Worm (Caenorhabditis elegans) whole organism, early embryonic: ENCODE data around the gene ribo-1.

Experiments
- B0310.2 ChIP-seq: sonication (generic microtip); optimal IDR thresholded peaks from 2 replicates; lab custom pipeline; 2016; ENCODE audit warnings: mild to moderate bottlenecking, missing genetic modification characterization, missing compliant biosample characterization
- F13C5.2 ChIP-seq: sonication (generic microtip); optimal IDR thresholded peaks from 2 replicates; lab custom pipeline; 2017; ENCODE audit warnings: mild to moderate bottlenecking, missing genetic modification characterization, inconsistent platforms, missing compliant biosample characterization
- aly-1 ChIP-seq: sonication (generic microtip); optimal IDR thresholded peaks from 2 replicates; lab custom pipeline; 2016; ENCODE audit warnings: missing genetic modification characterization, missing compliant biosample characterization
- ama-1 ChIP-seq: fragments of 150-350 bp; optimal IDR thresholded peaks from 2 replicates; lab custom pipeline; 2014
- ceh-13 ChIP-seq: fragments of 200-800 bp; sonication (Bioruptor generic); optimal IDR thresholded peaks from 2 replicates; lab custom pipeline; 2018; ENCODE audit warnings: mild to moderate bottlenecking, missing genetic modification characterization, missing compliant biosample characterization
- ceh-36 ChIP-seq: sonication (generic microtip); optimal IDR thresholded peaks from 2 replicates; lab custom pipeline; 2016; ENCODE audit warnings: missing genetic modification characterization, inconsistent platforms, missing compliant biosample characterization
- ets-7 ChIP-seq: sonication (generic microtip); optimal IDR thresholded peaks from 2 replicates; lab custom pipeline; 2016; ENCODE audit warnings: missing genotype, missing genetic modification characterization, missing compliant biosample characterization
- flt-1 ChIP-seq: fragments of 200-800 bp; sonication (Bioruptor generic); IDR thresholded peaks from 2 replicates; pipeline ENCODE4 v1.3.6; 2022; ENCODE audit warnings: missing genetic modification characterization, missing compliant biosample characterization
- hmbx-1 ChIP-seq: sonication (generic microtip); optimal IDR thresholded peaks from 2 replicates; lab custom pipeline; 2016; ENCODE audit warnings: mild to moderate bottlenecking, missing genetic modification characterization, missing compliant biosample characterization
- hmg-4 ChIP-seq: fragments of 200-800 bp; sonication (Bioruptor generic); optimal IDR thresholded peaks from 2 replicates; lab custom pipeline; 2018; ENCODE audit warnings: mild to moderate bottlenecking, missing genetic modification characterization, missing compliant biosample characterization
- hnd-1 ChIP-seq: sonication (generic microtip); optimal IDR thresholded peaks from 2 replicates; lab custom pipeline; 2016; ENCODE audit warnings: missing genetic modification characterization, missing compliant biosample characterization
- pes-1 ChIP-seq: fragments of 200-800 bp; sonication (Bioruptor generic); IDR thresholded peaks from 2 replicates; pipeline ENCODE4 v1.3.6; 2022; ENCODE audit warnings: missing genetic modification reagents, missing genetic modification characterization, missing compliant biosample characterization
- scrt-1 ChIP-seq: fragments of 200-800 bp; sonication (Bioruptor generic); IDR thresholded peaks from 2 replicates; pipeline ENCODE4 v1.3.6; 2022; ENCODE audit warnings: missing genetic modification characterization, missing compliant biosample characterization
- sea-1 ChIP-seq: fragments of 200-800 bp; sonication (Bioruptor generic); conservative IDR thresholded peaks from 2 replicates; pipeline ENCODE4 v1.3.6; 2022; ENCODE audit warnings: missing genetic modification characterization, missing compliant biosample characterization
- tbx-11 ChIP-seq: fragments of 200-800 bp; sonication (Bioruptor generic); IDR thresholded peaks from 2 replicates; pipeline ENCODE4 v1.3.6; 2022; ENCODE audit warnings: missing genetic modification characterization, missing compliant biosample characterization
- tbx-37 ChIP-seq: fragments of 200-800 bp; sonication (Bioruptor generic); conservative IDR thresholded peaks from 2 replicates; pipeline ENCODE4 v1.3.6; 2022; ENCODE audit warnings: missing genetic modification reagents, missing genetic modification characterization, missing compliant biosample characterization
- tra-4 ChIP-seq: sonication (generic microtip); optimal IDR thresholded peaks from 2 replicates; lab custom pipeline; 2017; ENCODE audit warnings: missing genetic modification characterization, missing compliant biosample characterization

Gene ribo-1

DNA sequence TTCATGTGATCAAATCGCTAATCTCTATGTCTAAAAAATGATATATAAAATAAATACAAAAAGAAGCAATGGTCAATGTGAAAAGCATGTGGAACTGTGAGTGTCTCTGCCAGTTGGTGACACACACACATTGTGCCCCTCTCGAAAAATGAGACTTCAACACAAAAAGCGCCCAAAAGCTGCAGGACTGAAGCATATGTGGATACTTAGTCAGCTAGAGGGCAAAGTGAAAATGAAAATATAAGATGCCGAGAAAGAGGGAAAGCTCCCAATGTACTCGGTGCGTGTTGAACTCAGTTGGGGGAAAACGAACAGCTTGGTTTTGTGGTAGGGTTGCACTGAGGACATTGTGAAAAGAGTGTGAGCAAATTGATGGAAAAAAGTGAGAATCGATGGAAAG lies 29.3 kb upstream of the ribo-1 start:
- TF ChIP-seq hmbx-1 (tag; lab: Kevin White, UChicago) (no peak), tbx-37 (GFP tag; lab: Robert Waterston, UW) (no peak), ceh-36 (no peak), pes-1 (GFP tag; lab: Robert Waterston, UW) (no peak), aly-1 (tag; lab: Kevin White, UChicago) (no peak), sea-1 (GFP tag; lab: Robert Waterston, UW) (no peak), hmg-4 (no peak), ceh-13 (no peak), flt-1 (GFP tag; lab: Robert Waterston, UW) (no peak), B0310.2 (no peak), tbx-11 (GFP tag; lab: Robert Waterston, UW) (no peak), F13C5.2 (no peak), tra-4 (tag; lab: Kevin White, UChicago) (no peak)

DNA sequence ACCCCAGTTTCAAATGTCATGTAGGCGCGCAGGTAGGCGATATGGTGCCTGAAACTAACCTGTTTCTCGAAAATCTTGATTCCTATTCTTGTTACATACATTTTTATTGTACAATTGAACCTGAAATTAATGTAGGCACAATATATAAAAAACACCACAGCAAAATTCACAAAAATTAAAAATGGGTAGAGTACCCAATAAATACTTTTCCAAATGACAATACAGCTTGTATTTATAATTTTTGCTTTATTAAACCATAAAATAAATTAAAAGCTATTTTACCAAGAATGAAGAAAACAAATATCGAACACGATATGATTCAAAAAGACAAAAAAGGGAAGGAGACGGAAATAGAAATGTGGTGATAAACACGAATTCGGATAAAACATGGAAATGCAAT lies 27.1 kb upstream of the ribo-1 start, which contains the start of gene tre-2:
TSS of gene tre-2 (minus strand) at position 101 of the 400 bp plus-strand sequence.
- TF ChIP-seq flt-1 (GFP tag; lab: Robert Waterston, UW) (no peak), scrt-1 (GFP tag; lab: Robert Waterston, UW) (no peak), hnd-1 (tag; lab: Kevin White, UChicago) (no peak), ceh-36 (no peak), ama-1 (lab: Kevin White, UChicago) (no peak), ceh-13 (no peak), ets-7 (no peak), aly-1 (tag; lab: Kevin White, UChicago) (no peak), pes-1 (GFP tag; lab: Robert Waterston, UW) (no peak), sea-1 (GFP tag; lab: Robert Waterston, UW) (no peak), B0310.2 (no peak), tbx-11 (GFP tag; lab: Robert Waterston, UW) (no peak), tra-4 (tag; lab: Kevin White, UChicago) (no peak), F13C5.2 (no peak), hmbx-1 (tag; lab: Kevin White, UChicago) (no peak), hmg-4 (no peak), tbx-37 (GFP tag; lab: Robert Waterston, UW) (no peak)

DNA sequence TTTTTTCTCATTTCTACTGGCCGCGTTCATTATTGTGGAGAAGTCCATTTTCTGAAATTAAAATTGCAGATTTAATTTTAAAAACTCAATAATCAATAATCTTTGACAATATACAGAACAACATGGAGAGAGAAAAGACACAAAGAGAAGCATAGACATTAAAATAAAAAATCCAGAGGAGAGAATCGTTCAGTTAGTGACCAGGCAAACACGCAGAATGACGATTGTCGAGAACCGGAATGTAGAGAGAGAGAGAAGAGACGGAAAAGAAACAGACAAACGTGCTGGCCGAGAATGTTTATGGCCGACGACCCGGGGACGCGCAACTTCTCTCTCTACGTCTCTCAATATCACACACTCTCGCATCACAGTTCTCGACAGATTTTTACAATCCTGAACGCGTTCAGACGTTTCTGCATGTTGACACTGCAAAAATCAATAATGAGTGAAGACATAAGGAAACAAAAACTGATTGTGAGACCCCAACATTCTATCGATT lies 22.8 kb upstream of the ribo-1 start, which contains the start of the genes T05A12.3 and T05A12.4:
TSS of gene T05A12.3 (minus strand) at position 51 of the 499 bp plus-strand sequence.
TSS of gene T05A12.4 (plus strand) at position 348 of the 499 bp plus-strand sequence.
- TF ChIP-seq ceh-36 (no peak), tbx-37 (GFP tag; lab: Robert Waterston, UW) (peak; percentile 55; the same call in 1 of the 2 replicates), ets-7 (peak; percentile 35)

DNA sequence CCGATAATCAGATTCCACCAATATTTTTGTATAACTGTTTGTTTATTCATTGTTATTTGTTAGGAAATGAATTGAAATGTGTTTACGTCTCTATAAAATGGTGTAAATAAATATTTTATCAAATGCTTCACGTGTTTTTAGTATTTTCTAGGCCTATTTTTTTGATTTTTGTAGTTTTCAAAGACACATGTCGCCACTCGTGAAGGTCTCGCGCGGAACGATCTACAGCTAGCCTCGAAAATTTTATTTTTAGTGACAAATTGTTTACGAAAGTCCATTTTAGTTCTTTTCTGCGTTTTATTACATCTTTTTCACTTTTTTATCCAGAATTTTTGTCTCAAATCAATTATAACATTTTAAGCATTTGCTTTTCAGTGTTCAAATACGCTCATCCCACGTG lies 6.9 kb upstream of the ribo-1 start, which contains the start of gene T22D1.5:
TSS of gene T22D1.5 (plus strand) at position 376 of the 400 bp plus-strand sequence.
- TF ChIP-seq hnd-1 (tag; lab: Kevin White, UChicago) (no peak), ets-7 (no peak), scrt-1 (GFP tag; lab: Robert Waterston, UW) (no peak), tra-4 (tag; lab: Kevin White, UChicago) (no peak), sea-1 (GFP tag; lab: Robert Waterston, UW) (no peak), tbx-11 (GFP tag; lab: Robert Waterston, UW) (no peak), ama-1 (lab: Kevin White, UChicago) (no peak), ceh-13 (no peak), aly-1 (tag; lab: Kevin White, UChicago) (no peak), F13C5.2 (no peak), ceh-36 (no peak), hmg-4 (no peak), hmbx-1 (tag; lab: Kevin White, UChicago) (no peak), B0310.2 (no peak), tbx-37 (GFP tag; lab: Robert Waterston, UW) (no peak), pes-1 (GFP tag; lab: Robert Waterston, UW) (no peak), flt-1 (GFP tag; lab: Robert Waterston, UW) (no peak)

DNA sequence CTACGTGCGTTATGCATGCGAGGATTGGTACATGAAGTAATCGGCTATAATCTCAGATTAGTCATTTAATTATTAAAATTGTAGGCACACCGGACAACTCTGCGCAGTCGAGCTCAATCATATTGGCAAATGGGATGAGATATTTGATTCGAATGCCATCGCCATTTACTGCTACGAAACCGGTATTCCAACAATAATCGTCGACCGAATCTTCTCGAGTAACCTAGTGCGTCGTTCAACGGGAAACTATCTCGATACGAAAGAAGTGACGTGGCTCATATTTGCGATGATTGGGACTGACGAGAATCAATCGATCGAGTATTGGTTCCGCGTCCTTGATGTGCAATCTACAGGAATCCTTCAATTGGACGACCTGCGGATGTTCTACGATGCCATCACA lies 5.9 kb upstream of the ribo-1 start:
- TF ChIP-seq sea-1 (GFP tag; lab: Robert Waterston, UW) (no peak), scrt-1 (GFP tag; lab: Robert Waterston, UW) (no peak), B0310.2 (no peak), tbx-37 (GFP tag; lab: Robert Waterston, UW) (no peak), hmg-4 (no peak), ama-1 (lab: Kevin White, UChicago) (no peak), hmbx-1 (tag; lab: Kevin White, UChicago) (no peak), pes-1 (GFP tag; lab: Robert Waterston, UW) (no peak), ceh-13 (no peak)

DNA sequence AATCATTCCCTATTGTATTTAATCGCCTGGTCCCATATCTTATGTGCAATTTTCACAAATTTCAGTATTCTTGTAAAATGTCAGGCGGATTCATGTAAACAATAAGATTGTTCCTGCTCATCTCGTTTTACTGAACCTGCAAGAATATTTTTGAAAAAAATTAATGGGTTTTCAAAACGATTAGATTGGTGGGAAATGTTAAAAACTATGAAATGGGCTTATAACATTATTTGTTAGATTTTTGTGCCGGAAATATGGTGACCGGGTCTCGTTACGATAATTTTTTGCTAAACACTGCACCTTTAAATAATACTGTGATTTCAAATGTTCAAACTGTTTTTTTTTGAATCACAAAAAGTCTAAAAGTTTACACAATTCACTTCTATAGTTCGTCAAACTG lies 5.1 kb upstream of the ribo-1 start:
- TF ChIP-seq hmbx-1 (tag; lab: Kevin White, UChicago) (no peak), B0310.2 (no peak), aly-1 (tag; lab: Kevin White, UChicago) (no peak), sea-1 (GFP tag; lab: Robert Waterston, UW) (no peak), pes-1 (GFP tag; lab: Robert Waterston, UW) (no peak)

DNA sequence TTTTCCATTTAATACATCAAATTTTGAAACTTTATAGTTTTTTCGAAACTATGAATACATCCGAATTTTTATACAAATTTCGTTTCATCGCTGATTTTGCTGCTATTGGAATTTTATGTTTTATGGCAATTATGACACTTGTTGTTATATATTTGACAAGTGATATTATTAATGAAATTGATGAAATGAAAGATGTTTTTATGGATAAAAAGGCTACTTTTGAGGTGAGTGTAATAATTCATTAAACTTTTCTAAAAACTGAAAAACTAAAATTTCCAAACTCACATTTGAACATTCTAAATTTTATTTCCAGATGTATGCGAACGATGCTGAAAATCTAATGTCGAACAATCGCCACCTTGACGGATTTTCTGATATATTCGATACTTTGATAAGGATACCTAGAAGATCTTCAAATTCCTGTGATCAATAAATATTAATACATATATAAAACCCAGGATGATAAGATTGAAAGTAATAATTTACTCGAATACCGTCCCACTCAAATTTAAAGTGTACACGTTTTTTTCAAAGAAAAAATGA lies 4.5 kb upstream of the ribo-1 start, which contains the start of the genes T22D1.17 and T22D1.8:
TSS of gene T22D1.17 (plus strand) at position 51 of the 543 bp plus-strand sequence.
TSS of gene T22D1.8 (minus strand) at position 402 of the 543 bp plus-strand sequence.
- TF ChIP-seq hnd-1 (tag; lab: Kevin White, UChicago) (no peak), pes-1 (GFP tag; lab: Robert Waterston, UW) (no peak), scrt-1 (GFP tag; lab: Robert Waterston, UW) (no peak), ama-1 (lab: Kevin White, UChicago) (no peak), sea-1 (GFP tag; lab: Robert Waterston, UW) (no peak), ceh-13 (no peak), F13C5.2 (no peak), tbx-11 (GFP tag; lab: Robert Waterston, UW) (no peak), B0310.2 (no peak), ceh-36 (no peak), ets-7 (no peak), aly-1 (tag; lab: Kevin White, UChicago) (no peak), tbx-37 (GFP tag; lab: Robert Waterston, UW) (no peak), flt-1 (GFP tag; lab: Robert Waterston, UW) (no peak), hmg-4 (no peak), hmbx-1 (tag; lab: Kevin White, UChicago) (no peak), tra-4 (tag; lab: Kevin White, UChicago) (no peak)
